Worm (Caenorhabditis elegans): Measurements from ENCODE around the gene sup-10.
A peak's percentile ranks its signal among the peaks of the same experiment; 100 is the strongest.

sup-10 gene

DNA sequence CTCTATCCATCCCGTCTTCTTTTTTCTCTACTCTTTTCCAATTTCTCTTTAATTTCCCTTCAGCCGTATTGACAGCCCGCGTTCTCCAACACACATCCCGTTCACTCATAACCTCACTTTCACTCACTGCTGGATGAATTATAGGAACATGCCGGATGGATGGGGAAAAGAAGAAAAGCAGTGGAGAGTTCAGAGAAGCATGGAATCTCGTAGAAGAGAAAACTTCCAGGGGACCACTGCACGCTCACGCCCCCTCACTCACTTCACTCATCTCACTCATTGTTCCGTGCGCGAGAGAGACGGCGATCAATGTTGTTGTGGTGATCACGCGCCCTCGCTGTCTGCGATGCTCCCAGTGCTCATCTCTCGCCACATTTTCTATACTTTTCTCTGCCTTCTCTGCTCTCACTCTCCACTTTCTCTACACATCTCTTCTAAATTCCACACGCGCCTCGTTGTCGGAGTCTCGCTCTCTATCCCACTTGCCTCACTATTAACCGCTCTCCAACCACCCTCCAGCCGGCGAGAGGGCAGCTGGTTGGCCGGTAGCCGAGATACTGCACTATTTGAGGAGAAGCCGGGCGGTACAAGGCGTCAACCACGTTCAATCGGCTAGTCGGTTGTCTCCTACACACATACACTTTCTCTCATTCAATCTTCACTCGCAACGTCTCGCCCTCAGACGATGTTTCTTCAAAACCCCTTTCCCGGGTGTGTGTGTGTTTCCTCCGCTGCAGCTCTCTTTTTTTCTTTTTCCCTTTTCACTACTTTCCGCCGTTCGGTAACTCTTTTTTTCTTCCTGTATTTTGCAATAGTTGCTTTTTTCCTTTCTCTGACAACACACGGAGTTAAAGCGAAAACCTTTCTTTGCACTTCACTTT lies 48.2 kb upstream of the sup-10 start (continued):
- TF ChIP-seq him-1 (tag; optimal IDR thresholded peaks at IDR 0.05), result no peak
- TF ChIP-seq ztf-18 (tag; optimal IDR thresholded peaks at IDR 0.05), result peak; percentile 35
- TF ChIP-seq lin-40 (tag; optimal IDR thresholded peaks at IDR 0.05), result peak; percentile 93
- TF ChIP-seq ccch-3 (GFP tag; optimal IDR thresholded peaks at IDR 0.05), result no peak
- peak; percentile 70 for TF ChIP-seq mcd-1 (GFP tag; IDR thresholded peaks at IDR 0.05)
- TF ChIP-seq dpl-1 (GFP tag; optimal IDR thresholded peaks at IDR 0.05), result no peak
- TF ChIP-seq ceh-40 (GFP tag; IDR thresholded peaks at IDR 0.05), result no peak
- TF ChIP-seq tlf-1 (GFP tag; optimal IDR thresholded peaks at IDR 0.05), result peak; percentile 65
- peak; percentile 85 for TF ChIP-seq repo-1 (tag; optimal IDR thresholded peaks at IDR 0.05)
- peak; percentile 74 for TF ChIP-seq F22D6.2 (tag; optimal IDR thresholded peaks at IDR 0.05)
- TF ChIP-seq snpc-1.1 (tag; optimal IDR thresholded peaks at IDR 0.05; ENCODE audit: insufficient read depth), result no peak
- TF ChIP-seq nhr-27 (tag; optimal IDR thresholded peaks at IDR 0.05), result peak; percentile 34
- no peak for TF ChIP-seq F49E8.2 (tag; optimal IDR thresholded peaks at IDR 0.05; ENCODE audit: insufficient read depth)
- peak; percentile 30 for TF ChIP-seq zim-3 (tag; optimal IDR thresholded peaks at IDR 0.05)
- peak; percentile 83 for TF ChIP-seq ztf-26 (tag; optimal IDR thresholded peaks at IDR 0.05)
- TF ChIP-seq egl-18 (GFP tag; IDR thresholded peaks at IDR 0.05), result peak; percentile 56; the same call in 1 of the 2 replicates
- 0 out of 2 replicates have a peak, but pooled peaks have one; percentile 29 for TF ChIP-seq Y95B8A.8 (GFP tag; IDR thresholded peaks at IDR 0.05)
- TF ChIP-seq egl-44 (GFP tag; IDR thresholded peaks at IDR 0.05), result peak; percentile 7; the same call in 1 of the 2 replicates
- TF ChIP-seq atf-7 (tag; optimal IDR thresholded peaks at IDR 0.05), result peak; percentile 89
- no peak for TF ChIP-seq akir-1 (GFP tag; optimal IDR thresholded peaks at IDR 0.05)
- peak; percentile 40 for TF ChIP-seq tbp1 (GFP tag; optimal IDR thresholded peaks at IDR 0.05)
- no peak for TF ChIP-seq nhr-120 (GFP tag; IDR thresholded peaks at IDR 0.05)
- peak; percentile 32; the same call in 1 of the 2 replicates for TF ChIP-seq let-526 (GFP tag; IDR thresholded peaks at IDR 0.05)
- peak; percentile 66 for TF ChIP-seq B0035.1 (tag; optimal IDR thresholded peaks at IDR 0.05)
- peak; percentile 64 for TF ChIP-seq egrh-3 (GFP tag; IDR thresholded peaks at IDR 0.05)
- peak; percentile 63 for TF ChIP-seq madf-10 (tag; optimal IDR thresholded peaks at IDR 0.05)
- peak; percentile 33 for TF ChIP-seq lin-54 (GFP tag; optimal IDR thresholded peaks at IDR 0.05)
- no peak for TF ChIP-seq cebp-1 (GFP tag; IDR thresholded peaks at IDR 0.05)
- peak; percentile 83 for TF ChIP-seq cebp-1 (tag; optimal IDR thresholded peaks at IDR 0.05)
- TF ChIP-seq T26A5.8 (tag; optimal IDR thresholded peaks at IDR 0.05), result no peak
- peak; percentile 39 for TF ChIP-seq dpff-1 (tag; optimal IDR thresholded peaks at IDR 0.05)
- no peak for TF ChIP-seq madf-3 (GFP tag; IDR thresholded peaks at IDR 0.05)
- peak; percentile 53 for TF ChIP-seq sdz-38 (tag; optimal IDR thresholded peaks at IDR 0.05)
- TF ChIP-seq ceh-91 (GFP tag; IDR thresholded peaks at IDR 0.05), result no peak
- peak; percentile 61 for TF ChIP-seq die-1 (tag; optimal IDR thresholded peaks at IDR 0.05)
- no peak; the same call in 1 of the 2 replicates for TF ChIP-seq Y67H2A.10 (GFP tag; conservative IDR thresholded peaks at IDR 0.05)
- TF ChIP-seq B0019.2 (GFP tag; conservative IDR thresholded peaks at IDR 0.05), result no peak
- TF ChIP-seq F52B5.7 (tag; optimal IDR thresholded peaks at IDR 0.05), result peak; percentile 56
- no peak for TF ChIP-seq rpc-1 (optimal IDR thresholded peaks at IDR 0.05)
- TF ChIP-seq rpc-1 (tag; optimal IDR thresholded peaks at IDR 0.05), result no peak
- TF ChIP-seq ets-4 (GFP tag; optimal IDR thresholded peaks at IDR 0.05), result peak; percentile 78
- 0 out of 2 replicates have a peak, but pooled peaks have one; percentile 21 for TF ChIP-seq aptf-2 (GFP tag; conservative IDR thresholded peaks at IDR 0.05)
- TF ChIP-seq tbx-9 (tag; optimal IDR thresholded peaks at IDR 0.05; ENCODE audit: borderline replicate concordance), result no peak
- TF ChIP-seq pbrm-1 (GFP tag; IDR thresholded peaks at IDR 0.05), result peak; percentile 73
- peak; percentile 93 for TF ChIP-seq B0336.3 (GFP tag; IDR thresholded peaks at IDR 0.05)
- no peak for TF ChIP-seq lsy-27 (tag; optimal IDR thresholded peaks at IDR 0.05; ENCODE audit: borderline replicate concordance, insufficient read depth)
- TF ChIP-seq hmg-1.2 (GFP tag; IDR thresholded peaks at IDR 0.05), result peak; percentile 87

All from whole organism, young adult.